Worm (Caenorhabditis elegans) whole organism, early embryonic: ENCODE measurements around the gene mrps-7.

Experiments
- ama-1 ChIP-seq: fragments of 150-350 bp; optimal IDR thresholded peaks from 2 replicates; lab custom pipeline; 2014
- hmbx-1 ChIP-seq: sonication (generic microtip); optimal IDR thresholded peaks from 2 replicates; lab custom pipeline; 2016; ENCODE audit warnings: mild to moderate bottlenecking, missing genetic modification characterization, missing compliant biosample characterization
- hnd-1 ChIP-seq: sonication (generic microtip); optimal IDR thresholded peaks from 2 replicates; lab custom pipeline; 2016; ENCODE audit warnings: missing genetic modification characterization, missing compliant biosample characterization
- scrt-1 ChIP-seq: fragments of 200-800 bp; sonication (Bioruptor generic); IDR thresholded peaks from 2 replicates; pipeline ENCODE4 v1.3.6; 2022; ENCODE audit warnings: missing genetic modification characterization, missing compliant biosample characterization
- sea-1 ChIP-seq: fragments of 200-800 bp; sonication (Bioruptor generic); conservative IDR thresholded peaks from 2 replicates; pipeline ENCODE4 v1.3.6; 2022; ENCODE audit warnings: missing genetic modification characterization, missing compliant biosample characterization
- tbx-37 ChIP-seq: fragments of 200-800 bp; sonication (Bioruptor generic); conservative IDR thresholded peaks from 2 replicates; pipeline ENCODE4 v1.3.6; 2022; ENCODE audit warnings: missing genetic modification reagents, missing genetic modification characterization, missing compliant biosample characterization
- tra-4 ChIP-seq: sonication (generic microtip); optimal IDR thresholded peaks from 2 replicates; lab custom pipeline; 2017; ENCODE audit warnings: missing genetic modification characterization, missing compliant biosample characterization

DNA sequence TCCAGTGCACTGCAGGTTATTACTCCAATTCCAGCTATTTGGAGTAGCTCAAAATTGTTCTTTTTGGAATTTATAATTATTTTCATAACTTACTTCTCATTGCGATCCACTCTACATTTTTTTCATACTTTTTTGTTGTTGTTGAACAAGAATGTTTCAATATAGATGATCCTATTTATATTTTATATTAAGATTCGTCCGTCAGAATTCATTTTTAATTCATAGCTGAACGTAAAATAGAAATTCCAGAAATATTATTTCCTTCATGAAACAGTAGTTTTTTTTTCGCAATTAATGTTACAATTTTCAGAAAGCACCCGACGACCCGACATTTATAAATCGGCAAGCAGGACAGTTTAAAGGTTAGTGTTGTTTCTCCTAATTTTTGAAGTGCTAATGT lies 39.3 kb downstream of the mrps-7 start, which contains the start of gene Y57G11C.42:
- TF ChIP-seq ama-1 (lab: Kevin White, UChicago) (no peak), hnd-1 (tag; lab: Kevin White, UChicago) (no peak), scrt-1 (GFP tag; lab: Robert Waterston, UW) (no peak), tbx-37 (no peak), sea-1 (GFP tag; lab: Robert Waterston, UW) (no peak), tra-4 (tag; lab: Kevin White, UChicago) (no peak), hmbx-1 (tag; lab: Kevin White, UChicago) (no peak)
